Worm (Caenorhabditis elegans) whole organism, L1 larva: ENCODE results near the gene ZK470.4.

Source experiments
- C04F5.9 ChIP-seq: sonication (generic microtip); optimal IDR thresholded peaks from 2 replicates; lab custom pipeline; 2016; ENCODE audit warnings: missing genetic modification characterization, missing compliant biosample characterization
- Y116A8C.19 ChIP-seq: sonication (generic microtip); optimal IDR thresholded peaks from 2 replicates; lab custom pipeline; 2016; ENCODE audit warnings: missing compliant biosample characterization, missing genetic modification characterization, borderline replicate concordance
- aly-2 ChIP-seq: fragments of 150-350 bp; optimal IDR thresholded peaks from 2 replicates; lab custom pipeline; 2014; ENCODE audit warnings: missing biosample characterization, missing genetic modification characterization
- ceh-82 ChIP-seq, 3 experiments: fragments of 150-350 bp in 1 of 3; sonication (generic microtip) in 2 of 3; optimal IDR thresholded peaks; 2 replicates each; lab custom pipeline; 2014 to 2017; ENCODE audit warnings: missing biosample characterization in 3 of 3, missing genetic modification characterization in 3 of 3
- ceh-90 ChIP-seq: sonication (generic microtip); optimal IDR thresholded peaks from 2 replicates; lab custom pipeline; 2016; ENCODE audit warnings: missing genetic modification characterization, missing compliant biosample characterization
- dpl-1 ChIP-seq, 3 experiments: fragments of 150-350 bp in 2 of 3; sonication (generic microtip) in 1 of 3; optimal IDR thresholded peaks; 2 replicates each; lab custom pipeline; 2014 to 2017; ENCODE audit warnings: missing biosample characterization in 3 of 3, missing genetic modification characterization in 3 of 3, missing genetic modification reagents in 3 of 3
- efl-1 ChIP-seq, 4 experiments: fragments of 150-350 bp; optimal IDR thresholded peaks in 3 of 4; peaks in 1 of 4; 1 replicate in 1 of 4; 2 replicates in 3 of 4; lab custom pipeline; 2014; ENCODE audit warnings: missing biosample characterization in 2 of 4, missing genetic modification characterization in 2 of 4, missing genetic modification reagents in 2 of 4
- efl-3 ChIP-seq: fragments of 200-800 bp; sonication (Bioruptor generic); optimal IDR thresholded peaks from 2 replicates; lab custom pipeline; 2018; ENCODE audit warnings: mild to moderate bottlenecking, missing genetic modification characterization, missing compliant biosample characterization
- egl-13 ChIP-seq: sonication (generic microtip); optimal IDR thresholded peaks from 2 replicates; lab custom pipeline; 2016; ENCODE audit warnings: missing genotype, missing genetic modification reagents, missing genetic modification characterization, missing compliant biosample characterization
- egl-27 ChIP-seq, 2 experiments: fragments of 150-350 bp in 1 of 2; sonication (generic microtip); optimal IDR thresholded peaks; 3 replicates each; lab custom pipeline; 2017 to 2018; ENCODE audit warnings: missing biosample characterization in 2 of 2, missing genetic modification characterization in 2 of 2, missing genetic modification reagents in 2 of 2
- elt-2 ChIP-seq: sonication (generic microtip); optimal IDR thresholded peaks from 2 replicates; lab custom pipeline; 2016; ENCODE audit warnings: missing genetic modification characterization, mild to moderate bottlenecking, inconsistent platforms, missing compliant biosample characterization, missing genetic modification reagents
- elt-3 ChIP-seq, 6 experiments: fragments of 150-350 bp in 1 of 6; sonication (generic microtip); optimal IDR thresholded peaks; 2 replicates each; lab custom pipeline; 2017 to 2018; ENCODE audit warnings: missing biosample characterization in 6 of 6, missing genetic modification characterization in 6 of 6, inconsistent platforms in 1 of 6
- fkh-10 ChIP-seq: sonication (generic microtip); optimal IDR thresholded peaks from 2 replicates; lab custom pipeline; 2017; ENCODE audit warnings: missing biosample characterization, missing genetic modification reagents, missing genetic modification characterization
- fkh-4 ChIP-seq: sonication (generic microtip); optimal IDR thresholded peaks from 2 replicates; lab custom pipeline; 2016; ENCODE audit warnings: missing compliant biosample characterization, missing genetic modification characterization, borderline replicate concordance
- grh-1 ChIP-seq: fragments of 200-800 bp; sonication (Bioruptor generic); IDR thresholded peaks from 2 replicates; pipeline ENCODE4 v1.3.6; 2022; ENCODE audit warnings: missing genetic modification reagents, missing genetic modification characterization, missing compliant biosample characterization
- hlh-4 ChIP-seq: sonication (generic microtip); optimal IDR thresholded peaks from 2 replicates; lab custom pipeline; 2016; ENCODE audit warnings: mild to moderate bottlenecking, missing genetic modification characterization, missing compliant biosample characterization
- hpl-2 ChIP-seq: fragments of 150-350 bp; optimal IDR thresholded peaks from 2 replicates; lab custom pipeline; 2014; ENCODE audit warnings: missing biosample characterization, missing genetic modification reagents, missing genetic modification characterization
- isw-1 ChIP-seq: fragments of 200-800 bp; sonication (Bioruptor generic); IDR thresholded peaks from 2 replicates; pipeline ENCODE4 v1.3.6; 2022; ENCODE audit warnings: missing genetic modification characterization, missing compliant biosample characterization
- jun-1 ChIP-seq: fragments of 150-350 bp; optimal IDR thresholded peaks from 2 replicates; lab custom pipeline; 2014; ENCODE audit warnings: missing biosample characterization, missing genetic modification reagents, missing genetic modification characterization
- lin-13 ChIP-seq: fragments of 150-350 bp; optimal IDR thresholded peaks from 2 replicates; lab custom pipeline; 2014; ENCODE audit warnings: missing biosample characterization, missing genetic modification reagents, missing genetic modification characterization
- lin-14 ChIP-seq: fragments of 200-800 bp; sonication (Bioruptor generic); optimal IDR thresholded peaks from 2 replicates; lab custom pipeline; 2018; ENCODE audit warnings: mild to moderate bottlenecking, missing genetic modification characterization, moderate library complexity, missing compliant biosample characterization
- lin-35 ChIP-seq, 2 experiments: fragments of 150-350 bp; optimal IDR thresholded peaks; 2 replicates each; lab custom pipeline; 2014; ENCODE audit warnings: missing biosample characterization in 2 of 2, missing genetic modification characterization in 2 of 2, missing genetic modification reagents in 2 of 2
- lir-3 ChIP-seq: sonication (generic microtip); optimal IDR thresholded peaks from 2 replicates; lab custom pipeline; 2016; ENCODE audit warnings: mild to moderate bottlenecking, missing genetic modification characterization, moderate library complexity, missing compliant biosample characterization; ENCODE audit not compliant: poor library complexity
- mdl-1 ChIP-seq, 2 experiments: fragments of 150-350 bp; optimal IDR thresholded peaks; 2 replicates each; lab custom pipeline; 2014 to 2017; ENCODE audit warnings: missing biosample characterization in 2 of 2, missing genetic modification characterization in 2 of 2, inconsistent platforms in 1 of 2
- mep-1 ChIP-seq: fragments of 150-350 bp; optimal IDR thresholded peaks from 2 replicates; lab custom pipeline; 2014; ENCODE audit warnings: missing biosample characterization, missing genetic modification characterization
- nhr-11 ChIP-seq: fragments of 150-350 bp; optimal IDR thresholded peaks from 2 replicates; lab custom pipeline; 2014; ENCODE audit warnings: missing biosample characterization, missing genetic modification characterization
- nhr-20 ChIP-seq: sonication (generic microtip); optimal IDR thresholded peaks from 2 replicates; lab custom pipeline; 2016; ENCODE audit warnings: mild to moderate bottlenecking, missing genetic modification characterization, missing compliant biosample characterization
- nhr-47 ChIP-seq: sonication (generic microtip); optimal IDR thresholded peaks from 2 replicates; lab custom pipeline; 2016; ENCODE audit warnings: mild to moderate bottlenecking, missing genetic modification characterization, moderate library complexity, missing compliant biosample characterization
- nhr-71 ChIP-seq: sonication (generic microtip); optimal IDR thresholded peaks from 2 replicates; lab custom pipeline; 2016; ENCODE audit warnings: mild to moderate bottlenecking, missing genetic modification characterization, moderate library complexity, missing compliant biosample characterization
- nhr-76 ChIP-seq: sonication (generic microtip); optimal IDR thresholded peaks from 2 replicates; lab custom pipeline; 2017; ENCODE audit warnings: missing biosample characterization, missing genetic modification characterization
- nhr-77 ChIP-seq: fragments of 150-350 bp; optimal IDR thresholded peaks from 2 replicates; lab custom pipeline; 2014; ENCODE audit warnings: missing biosample characterization, missing genetic modification characterization
- nhr-84 ChIP-seq: sonication (generic microtip); optimal IDR thresholded peaks from 2 replicates; lab custom pipeline; 2017; ENCODE audit warnings: missing biosample characterization, missing genetic modification characterization
- pag-3 ChIP-seq: sonication (generic microtip); optimal IDR thresholded peaks from 2 replicates; lab custom pipeline; 2017; ENCODE audit warnings: missing genetic modification characterization, mild to moderate bottlenecking, missing compliant biosample characterization, antibody characterized with exemption, borderline replicate concordance; ENCODE audit not compliant: insufficient read depth
- pax-3 ChIP-seq: fragments of 200-800 bp; sonication (Bioruptor generic); optimal IDR thresholded peaks from 2 replicates; lab custom pipeline; 2018; ENCODE audit warnings: mild to moderate bottlenecking, missing genetic modification characterization, moderate library complexity, missing compliant biosample characterization
- pqm-1 ChIP-seq: sonication (generic microtip); optimal IDR thresholded peaks from 3 replicates; lab custom pipeline; 2017; ENCODE audit warnings: missing biosample characterization, missing genetic modification characterization
- rnt-1 ChIP-seq: sonication (generic microtip); optimal IDR thresholded peaks from 2 replicates; lab custom pipeline; 2016; ENCODE audit warnings: mild to moderate bottlenecking, missing genetic modification characterization, moderate library complexity, missing compliant biosample characterization
- skn-1 ChIP-seq: fragments of 150-350 bp; optimal IDR thresholded peaks from 2 replicates; lab custom pipeline; 2014; ENCODE audit warnings: missing biosample characterization, missing genetic modification characterization
- snu-23 ChIP-seq: sonication (generic microtip); optimal IDR thresholded peaks from 2 replicates; lab custom pipeline; 2016; ENCODE audit warnings: missing genetic modification characterization, missing compliant biosample characterization
- sptf-1 ChIP-seq: fragments of 150-350 bp; optimal IDR thresholded peaks from 2 replicates; lab custom pipeline; 2014; ENCODE audit warnings: missing biosample characterization, missing genetic modification characterization
- swsn-7 ChIP-seq: sonication (generic microtip); optimal IDR thresholded peaks from 2 replicates; lab custom pipeline; 2016; ENCODE audit warnings: missing genetic modification characterization, missing compliant biosample characterization
- tbx-2 ChIP-seq: sonication (generic microtip); optimal IDR thresholded peaks from 2 replicates; lab custom pipeline; 2016; ENCODE audit warnings: missing genetic modification characterization, missing compliant biosample characterization
- tlp-1 ChIP-seq: fragments of 150-350 bp; optimal IDR thresholded peaks from 2 replicates; lab custom pipeline; 2014; ENCODE audit warnings: missing biosample characterization, missing genetic modification characterization
- unc-62 ChIP-seq: fragments of 150-350 bp; optimal IDR thresholded peaks from 2 replicates; lab custom pipeline; 2014; ENCODE audit warnings: missing biosample characterization, missing genetic modification reagents, missing genetic modification characterization
- unc-98 ChIP-seq: fragments of 200-800 bp; sonication (Bioruptor generic); IDR thresholded peaks from 2 replicates; pipeline ENCODE4 v1.3.6; 2022; ENCODE audit warnings: missing genetic modification characterization, missing compliant biosample characterization
- xbp-1 ChIP-seq: sonication (generic microtip); optimal IDR thresholded peaks from 2 replicates; lab custom pipeline; 2016; ENCODE audit warnings: missing genetic modification characterization, missing compliant biosample characterization
- zag-1 ChIP-seq: fragments of 150-350 bp; optimal IDR thresholded peaks from 2 replicates; lab custom pipeline; 2014; ENCODE audit warnings: missing biosample characterization, missing genetic modification characterization
- ztf-11 ChIP-seq, 2 experiments: sonication (generic microtip); optimal IDR thresholded peaks; 2 replicates each; lab custom pipeline; 2016 to 2017; ENCODE audit warnings: missing genetic modification characterization in 2 of 2, missing biosample characterization in 1 of 2, missing compliant biosample characterization in 1 of 2

Gene ZK470.4

ce11 chrX:4145051-4145826 lies 5.7 kb upstream of the ZK470.4 start (continued):
- no peak for TF ChIP-seq nhr-11 (tag; lab: Kevin White, UChicago)
- no peak for TF ChIP-seq zag-1
- no peak for TF ChIP-seq unc-62 (GFP tag; lab: Kevin White, UChicago)
- TF ChIP-seq nhr-77 (tag; lab: Kevin White, UChicago), result peak; percentile 82
- peak; percentile 56 for TF ChIP-seq lin-13
- TF ChIP-seq fkh-10 (GFP tag; lab: Kevin White, UChicago), result peak; percentile 64
- peak; percentile 44; the same call in 1 of the 2 replicates for TF ChIP-seq isw-1
- TF ChIP-seq pax-3 (tag; lab: Kevin White, UChicago), result peak; percentile 19
- no peak for TF ChIP-seq tlp-1 (tag; lab: Kevin White, UChicago)
- no peak for TF ChIP-seq egl-27 (tag; optimal IDR thresholded peaks at IDR 0.05; lab: Kevin White, UChicago)
- no peak for TF ChIP-seq ceh-90
- TF ChIP-seq hpl-2 (GFP tag; lab: Kevin White, UChicago), result no peak
- no peak for TF ChIP-seq efl-3 (GFP tag; lab: Kevin White, UChicago)
- TF ChIP-seq nhr-71 (tag; lab: Kevin White, UChicago), result peak; percentile 89

- TF ChIP-seq elt-2 (tag; lab: Kevin White, UChicago) (peak; percentile 59), fkh-4 (tag; lab: Kevin White, UChicago) (no peak), egl-13 (no peak), nhr-84 (no peak), xbp-1 (tag; lab: Kevin White, UChicago) (no peak), skn-1 (tag; lab: Kevin White, UChicago) (peak; percentile 53), efl-1 (optimal IDR thresholded peaks at IDR 0.05; lab: Kevin White, UChicago) (no peak), efl-1 (GFP tag; optimal IDR thresholded peaks at IDR 0.05 in 1 of 2; lab: Kevin White, UChicago) (peak in 1 of 2 experiments; percentile 92), ceh-82 (tag; optimal IDR thresholded peaks at IDR 0.05; lab: Kevin White, UChicago) (no peak), Y116A8C.19 (tag; lab: Kevin White, UChicago) (no peak), dpl-1 (GFP tag; optimal IDR thresholded peaks at IDR 0.05; lab: Kevin White, UChicago) (no peak), hpl-2 (GFP tag; lab: Kevin White, UChicago) (no peak), sptf-1 (no peak), lin-14 (GFP tag; lab: Kevin White, UChicago) (peak; percentile 57), unc-98 (0 out of 2 replicates have a peak, but pooled peaks have one; percentile 12), lir-3 (tag; lab: Kevin White, UChicago) (no peak), aly-2 (tag; lab: Kevin White, UChicago) (no peak), swsn-7 (tag; lab: Kevin White, UChicago) (no peak), pax-3 (tag; lab: Kevin White, UChicago) (no peak), rnt-1 (tag; lab: Kevin White, UChicago) (peak; percentile 34), jun-1 (tag; lab: Kevin White, UChicago) (no peak), pqm-1 (tag; lab: Kevin White, UChicago) (no peak), hlh-4 (tag; lab: Kevin White, UChicago) (no peak), snu-23 (peak; percentile 2), zag-1 (no peak), grh-1 (GFP tag; lab: Robert Waterston, UW) (no peak), ztf-11 (tag; optimal IDR thresholded peaks at IDR 0.05; lab: Kevin White, UChicago) (no peak), efl-3 (GFP tag; lab: Kevin White, UChicago) (no peak), nhr-20 (tag; lab: Kevin White, UChicago) (peak; percentile 33), nhr-76 (no peak), nhr-47 (tag; lab: Kevin White, UChicago) (no peak), mep-1 (peak; percentile 4), C04F5.9 (no peak), tbx-2 (tag; lab: Kevin White, UChicago) (no peak), pag-3 (tag; lab: Kevin White, UChicago) (no peak), elt-3 (tag; optimal IDR thresholded peaks at IDR 0.05; lab: Kevin White, UChicago) (peak in 2 of 6 experiments; percentile 6 to 22), lin-35 (GFP tag; optimal IDR thresholded peaks at IDR 0.05; lab: Kevin White, UChicago) (peak in 1 of 2 experiments; percentile 60), mdl-1 (tag; optimal IDR thresholded peaks at IDR 0.05; lab: Kevin White, UChicago) (peak in 1 of 2 experiments; percentile 31)
Measured at ce11 chrX:4144136-4144781, 4.7 kb upstream of the ZK470.4 start.
